Worm (Caenorhabditis elegans): ENCODE results near the gene M117.1.

- TF ChIP-seq sox-4 (tag; optimal IDR thresholded peaks at IDR 0.05) (no peak), ama-1 (optimal IDR thresholded peaks at IDR 0.05) (no peak), tbx-2 (tag; optimal IDR thresholded peaks at IDR 0.05) (no peak), ztf-11 (tag; optimal IDR thresholded peaks at IDR 0.05) (no peak), pax-3 (tag; optimal IDR thresholded peaks at IDR 0.05) (no peak), egl-27 (tag; optimal IDR thresholded peaks at IDR 0.05) (no peak), ceh-82 (tag; optimal IDR thresholded peaks at IDR 0.05) (no peak), lin-39 (tag; optimal IDR thresholded peaks at IDR 0.05) (no peak), pqm-1 (tag; optimal IDR thresholded peaks at IDR 0.05) (no peak), alr-1 (tag; optimal IDR thresholded peaks at IDR 0.05; ENCODE audit: borderline replicate concordance) (no peak), zag-1 (tag; optimal IDR thresholded peaks at IDR 0.05) (no peak)
These were observed 11.0 kb upstream of the M117.1 start, which contains the start of gene H01G02.4 for ce11 chrIV:11803044-11803443.

Data from whole organism, L1 larva.